Worm (Caenorhabditis elegans) whole organism, L4 larva: ENCODE data around the gene H12D21.6.

Experiments
- aly-2 ChIP-seq: sonication (generic microtip); optimal IDR thresholded peaks from 2 replicates; lab custom pipeline; 2018; ENCODE audit warnings: missing biosample characterization, missing genetic modification characterization
- hif-1 ChIP-seq, 2 experiments: sonication (generic microtip); optimal IDR thresholded peaks; 2 replicates each; lab custom pipeline; 2016 to 2017; ENCODE audit warnings: missing compliant biosample characterization in 2 of 2, missing genetic modification characterization in 2 of 2, missing genetic modification reagents in 2 of 2, missing genotype in 2 of 2, mild to moderate bottlenecking in 1 of 2
- lin-39 ChIP-seq: fragments of 150-350 bp; optimal IDR thresholded peaks from 2 replicates; lab custom pipeline; 2014; ENCODE audit warnings: missing biosample characterization, missing genetic modification reagents, missing genetic modification characterization
- nhr-11 ChIP-seq: fragments of 150-350 bp; optimal IDR thresholded peaks from 2 replicates; lab custom pipeline; 2014; ENCODE audit warnings: missing biosample characterization, missing genetic modification characterization
- nhr-25 ChIP-seq: sonication (generic microtip); optimal IDR thresholded peaks from 2 replicates; lab custom pipeline; 2017; ENCODE audit warnings: missing genetic modification characterization, mild to moderate bottlenecking, missing compliant biosample characterization, antibody characterized with exemption, moderate library complexity, borderline replicate concordance; ENCODE audit not compliant: insufficient read depth
- php-3 ChIP-seq: fragments of 200-800 bp; sonication (Bioruptor generic); IDR thresholded peaks from 2 replicates; pipeline ENCODE4 v1.3.6; 2022; ENCODE audit warnings: missing genetic modification reagents, missing genetic modification characterization, missing compliant biosample characterization
- snpc-4 ChIP-seq: fragments of 150-350 bp; optimal IDR thresholded peaks from 2 replicates; lab custom pipeline; 2014; ENCODE audit warnings: missing biosample characterization, missing genetic modification characterization
- zag-1 ChIP-seq: fragments of 150-350 bp; optimal IDR thresholded peaks from 2 replicates; lab custom pipeline; 2014; ENCODE audit warnings: missing biosample characterization, missing genetic modification characterization

ce11 chrV:14851972-14852371, 45.7 kb downstream of the H12D21.6 start:
- TF ChIP-seq snpc-4 (tag; lab: Kevin White, UChicago) (no peak), nhr-25 (no peak), php-3 (GFP tag; lab: Robert Waterston, UW) (peak; percentile 53; the same call in 1 of the 2 replicates), hif-1 (tag; optimal IDR thresholded peaks at IDR 0.05; lab: Kevin White, UChicago) (no peak), nhr-11 (tag; lab: Kevin White, UChicago) (no peak), zag-1 (tag; lab: Kevin White, UChicago) (no peak), aly-2 (tag; lab: Kevin White, UChicago) (no peak), lin-39 (no peak)
